Fruit fly (Drosophila melanogaster): Measurements from ENCODE around the gene CG33768.

- TF ChIP-seq CTCF (optimal IDR thresholded peaks at IDR 0.05): no peak
- no peak for TF ChIP-seq CG8478 (optimal IDR thresholded peaks at IDR 0.05)
These were observed 23.2 kb downstream of the CG33768 start for dm6 chr3L:22670174-22670573.
